Fruit fly (Drosophila melanogaster) S2 (cell line): Measurements from ENCODE around the gene CG12182.

ENCODE experiments used
- CG8478 ChIP-seq: fragments of >200 bp; optimal IDR thresholded peaks from 2 replicates; lab custom pipeline; 2018
- CTCF ChIP-seq, 2 experiments: fragments of >200 bp; optimal IDR thresholded peaks; 2 replicates each; lab custom pipeline; 2018

CG12182 gene

DNA sequence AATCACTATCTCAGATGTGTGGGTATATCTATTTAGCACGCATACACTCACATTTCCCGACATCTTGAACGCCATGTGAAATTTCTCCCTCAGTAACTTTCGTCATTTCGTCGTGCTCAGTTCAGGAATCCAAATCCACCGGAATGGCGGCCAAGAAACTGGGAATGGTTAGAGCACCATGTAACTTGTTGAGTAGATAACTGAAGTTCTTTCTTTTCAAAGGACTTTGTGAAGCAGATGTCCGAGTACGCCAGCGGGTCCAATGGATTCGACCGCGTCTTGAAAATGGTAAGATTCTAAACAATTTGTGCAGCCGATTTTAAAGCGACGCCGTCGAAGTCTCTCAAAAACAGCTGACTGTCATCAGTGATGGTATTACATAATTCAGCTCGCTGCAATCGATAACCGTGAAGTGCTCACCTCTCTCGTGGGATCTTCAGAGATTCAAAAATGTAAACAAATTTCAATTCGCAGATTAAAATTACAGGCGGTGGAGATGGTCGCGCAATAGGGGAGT lies at the start of gene CG12182, which contains the start of gene CG16985:
CG12182 (minus strand) TSS at position 366 of the 517 bp plus-strand sequence.
CG16985 (plus strand) TSS at position 84 of the 517 bp plus-strand sequence.
- TF ChIP-seq CG8478 (lab: Kevin White, UChicago), result no peak
- no peak for TF ChIP-seq CTCF (optimal IDR thresholded peaks at IDR 0.05; lab: Kevin White, UChicago)

DNA sequence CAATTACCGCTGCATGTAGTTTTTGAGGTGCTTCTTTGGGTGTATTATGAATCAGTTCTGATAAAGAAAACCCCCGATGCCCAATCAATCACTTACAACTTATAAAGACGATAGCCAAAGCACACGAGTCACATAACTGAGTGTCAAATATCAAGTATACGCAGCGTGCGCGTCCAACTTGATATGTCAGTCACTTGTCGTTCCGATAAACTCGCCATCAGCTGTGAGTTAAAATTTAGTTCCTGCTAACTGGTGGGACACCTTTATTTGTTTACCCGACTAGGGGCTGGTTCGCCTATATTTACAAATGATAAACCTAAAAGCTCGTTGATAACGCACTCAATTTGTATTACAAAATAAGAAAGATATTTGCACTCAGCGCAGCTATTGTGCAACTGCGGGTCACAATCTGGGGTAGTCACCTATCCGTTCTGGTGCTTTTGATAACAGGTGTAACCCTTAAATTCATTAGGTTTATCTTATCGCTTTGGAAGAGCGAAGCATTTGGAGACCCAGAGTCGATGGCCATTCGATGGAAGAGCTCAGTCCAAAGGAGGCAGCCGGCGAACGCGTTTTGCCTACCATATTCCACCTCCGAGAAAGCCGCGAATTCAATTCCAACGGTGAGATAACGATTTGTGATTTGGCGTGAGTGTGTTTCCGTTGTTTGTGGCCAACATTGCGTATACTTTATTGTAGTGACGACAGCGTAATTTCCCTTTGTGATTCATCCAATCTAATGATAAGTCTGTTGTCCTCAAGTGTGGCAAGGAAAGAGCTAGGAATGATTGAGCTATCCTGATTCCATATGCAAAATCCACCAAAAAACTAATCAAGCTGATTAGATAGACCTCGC lies 48.4 kb upstream of the CG12182 start, which contains the start of gene CG1246:
CG1246 (plus strand) TSS at position 526 of the 856 bp plus-strand sequence.
- no peak for TF ChIP-seq CG8478 (lab: Kevin White, UChicago)
- no peak for TF ChIP-seq CTCF (optimal IDR thresholded peaks at IDR 0.05; lab: Kevin White, UChicago)

DNA sequence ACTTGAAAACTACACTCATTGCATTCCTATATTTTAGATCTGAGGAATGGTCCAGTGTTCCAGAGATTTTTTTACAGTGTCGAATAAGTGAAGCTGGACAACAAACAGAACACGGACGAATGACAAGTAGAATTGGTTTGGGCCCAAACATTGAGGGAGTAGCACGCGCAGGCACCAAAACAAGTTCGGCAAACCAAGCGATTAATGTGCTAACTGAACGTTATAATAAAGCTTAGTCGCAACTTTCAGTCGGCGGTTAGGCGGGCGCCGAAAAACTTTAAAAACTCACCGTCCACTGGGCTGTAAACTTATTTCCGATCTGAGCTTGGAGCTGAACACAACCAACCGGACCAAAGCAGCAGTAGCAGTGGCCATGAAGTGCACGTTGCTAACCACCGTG lies 45.7 kb upstream of the CG12182 start, which contains the start of gene CG1143:
CG1143 (plus strand) TSS at position 301 of the 400 bp plus-strand sequence.
- TF ChIP-seq CG8478 (lab: Kevin White, UChicago) (no peak), CTCF (optimal IDR thresholded peaks at IDR 0.05; lab: Kevin White, UChicago) (no peak)

DNA sequence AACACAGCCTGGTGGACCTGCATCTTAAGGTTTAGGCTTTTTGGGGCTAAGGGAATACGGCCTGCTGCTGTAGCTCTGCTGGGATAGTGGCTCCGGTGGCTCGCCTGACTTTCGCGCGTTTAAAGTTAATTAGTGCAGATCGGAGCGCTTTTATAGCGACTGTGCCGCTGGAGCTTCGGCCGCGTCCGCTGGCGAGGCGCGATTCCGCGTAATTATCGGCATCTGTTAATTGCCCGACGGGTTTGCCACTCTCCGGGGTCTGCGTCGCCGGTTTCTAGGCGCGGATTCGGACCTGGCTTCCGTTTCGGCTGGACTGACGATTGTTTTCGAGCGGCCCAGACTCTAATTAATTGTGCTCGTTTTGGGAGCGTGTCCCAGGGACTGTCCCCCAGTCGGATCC lies 43.9 kb upstream of the CG12182 start, which contains the start of gene CG14949:
CG14949 (minus strand) TSS at position 101 of the 400 bp plus-strand sequence.
- TF ChIP-seq CTCF (optimal IDR thresholded peaks at IDR 0.05; lab: Kevin White, UChicago), result no peak
- no peak for TF ChIP-seq CG8478 (lab: Kevin White, UChicago)

DNA sequence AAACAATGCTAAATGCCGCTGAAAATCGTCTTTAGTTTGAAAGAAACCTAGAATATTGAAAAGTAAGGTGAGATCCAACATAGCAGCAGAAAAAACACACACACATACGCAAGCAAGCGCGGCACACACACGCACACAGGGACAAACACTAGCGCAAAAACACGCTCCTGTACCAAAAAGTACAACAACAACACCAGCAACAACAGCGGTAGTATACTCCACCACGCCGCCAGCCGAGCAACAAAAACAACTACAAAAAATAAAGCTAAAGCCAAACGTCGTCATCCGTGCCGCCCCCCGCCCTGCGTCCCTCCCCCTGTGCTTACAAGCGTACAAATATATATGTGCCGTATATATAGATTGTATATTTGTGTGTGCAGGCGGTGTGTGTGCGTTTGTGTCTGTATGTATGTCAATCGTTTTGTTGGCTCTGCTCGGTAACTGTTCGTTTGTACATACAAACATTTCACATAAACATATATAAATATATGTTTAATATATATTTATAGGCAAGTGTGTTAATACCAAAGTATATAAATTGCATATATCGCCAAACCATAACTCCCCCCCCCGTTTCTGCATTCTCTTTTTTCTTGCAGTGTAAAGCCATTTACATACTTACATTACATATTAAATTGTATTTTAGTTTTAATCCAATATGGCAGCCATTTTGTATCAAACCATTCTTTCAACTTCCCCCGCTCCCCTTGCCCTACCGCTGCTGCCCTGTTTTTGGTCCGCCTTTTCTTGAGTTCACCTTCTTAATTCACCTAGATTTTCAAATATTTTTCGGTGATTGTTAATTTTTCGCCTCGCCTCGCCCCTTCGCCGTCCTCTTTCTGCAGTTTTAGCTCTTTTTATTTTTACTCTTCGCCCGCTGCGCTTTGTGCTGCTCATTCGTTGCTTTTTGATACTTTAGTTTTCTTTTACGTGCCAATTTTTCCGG lies 36.9 kb upstream of the CG12182 start:
- TF ChIP-seq CG8478 (lab: Kevin White, UChicago), result no peak
- TF ChIP-seq CTCF (optimal IDR thresholded peaks at IDR 0.05; lab: Kevin White, UChicago), result no peak

DNA sequence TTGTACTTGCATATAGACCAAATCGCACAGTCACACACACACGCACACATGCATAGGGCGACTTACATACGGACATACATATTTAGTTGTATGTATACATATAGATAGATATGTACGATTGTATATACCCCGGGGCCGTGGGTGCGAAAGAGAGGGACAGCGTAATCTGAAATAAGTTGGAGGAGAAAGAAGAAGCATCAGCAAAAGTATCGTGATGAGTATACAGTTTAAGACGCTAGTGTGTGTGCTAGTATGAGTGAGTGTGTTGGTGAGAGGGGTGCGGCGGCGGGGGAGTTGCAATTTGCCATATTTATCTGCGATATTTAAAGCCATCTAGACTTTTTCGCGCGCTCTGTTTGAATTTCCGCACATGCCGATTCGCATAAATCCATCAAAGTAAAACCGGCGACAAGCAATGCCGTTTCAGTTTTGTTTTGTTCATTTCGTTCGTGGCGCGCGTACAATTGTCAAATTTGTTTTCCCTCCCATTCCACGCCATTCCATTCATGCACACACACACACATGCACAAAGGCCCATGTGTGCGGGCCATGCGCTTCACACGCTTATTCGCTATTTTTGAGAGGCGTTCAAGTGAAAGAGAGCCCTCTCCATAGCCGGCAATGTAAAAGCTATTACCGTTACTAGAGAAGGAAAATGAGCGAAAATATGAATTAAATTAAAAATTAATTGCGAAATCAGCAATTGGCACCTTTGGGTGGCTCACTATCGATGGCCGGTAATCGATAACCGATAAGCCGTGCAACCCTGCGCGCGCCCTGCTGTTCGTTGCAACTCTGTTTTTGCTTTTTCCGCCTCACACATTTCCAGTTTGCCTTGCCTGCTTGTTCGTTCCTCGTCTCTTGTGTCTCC lies 35.8 kb upstream of the CG12182 start:
- TF ChIP-seq CG8478 (lab: Kevin White, UChicago) (no peak), CTCF (optimal IDR thresholded peaks at IDR 0.05; lab: Kevin White, UChicago) (no peak)

DNA sequence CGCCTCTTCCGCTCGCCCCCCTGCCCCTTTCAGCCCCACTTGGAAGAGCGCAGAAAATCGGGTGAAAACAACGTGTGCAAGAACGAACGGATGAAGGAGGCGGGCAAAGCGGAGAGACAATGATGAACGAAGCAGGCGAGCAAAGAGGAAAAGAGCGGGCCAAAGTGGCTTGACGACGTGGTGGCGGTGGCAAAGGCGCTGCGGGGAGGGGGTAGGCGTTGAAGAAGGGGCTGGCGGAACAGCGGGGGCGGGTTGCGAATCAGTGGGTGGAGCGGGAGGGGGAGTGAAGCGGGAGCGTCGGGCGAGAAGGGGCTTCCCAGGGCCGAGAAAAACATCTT lies 33.4 kb upstream of the CG12182 start:
- TF ChIP-seq CG8478 (lab: Kevin White, UChicago), result no peak
- TF ChIP-seq CTCF (optimal IDR thresholded peaks at IDR 0.05; lab: Kevin White, UChicago), result no peak

DNA sequence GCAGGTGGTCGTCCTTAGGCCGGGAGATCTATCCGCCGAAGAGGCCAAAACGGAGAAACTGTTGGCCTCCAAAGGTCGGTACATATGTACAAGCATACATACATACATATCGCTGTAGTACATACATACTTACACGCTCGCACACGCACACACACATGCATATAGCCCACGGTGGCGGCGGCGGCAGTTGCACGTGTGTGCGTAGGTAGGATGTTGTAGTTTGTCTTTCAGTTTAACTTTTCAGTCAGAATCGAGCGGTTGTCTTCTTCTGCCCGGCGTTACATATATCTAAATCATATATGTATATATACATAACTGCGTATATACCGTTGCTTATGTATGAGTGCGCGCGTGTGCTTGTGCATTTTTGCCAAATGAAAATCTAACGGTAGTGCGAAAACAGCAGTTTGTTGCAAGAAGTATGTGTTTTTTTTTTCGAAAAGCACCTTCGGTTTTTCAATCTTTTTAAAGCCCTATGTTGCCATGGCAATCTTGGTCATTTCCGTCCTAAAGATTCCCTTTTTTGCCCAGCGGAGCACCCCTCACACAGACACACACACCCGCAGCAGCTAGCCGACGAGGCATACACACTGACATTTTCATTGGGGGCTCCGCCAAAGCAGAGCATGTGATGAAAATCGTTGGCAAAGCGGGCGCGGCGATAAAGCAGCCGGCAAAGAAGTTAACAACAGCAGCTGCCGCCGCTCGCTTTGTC lies 32.8 kb upstream of the CG12182 start:
- TF ChIP-seq CTCF (optimal IDR thresholded peaks at IDR 0.05; lab: Kevin White, UChicago), result no peak
- no peak for TF ChIP-seq CG8478 (lab: Kevin White, UChicago)

DNA sequence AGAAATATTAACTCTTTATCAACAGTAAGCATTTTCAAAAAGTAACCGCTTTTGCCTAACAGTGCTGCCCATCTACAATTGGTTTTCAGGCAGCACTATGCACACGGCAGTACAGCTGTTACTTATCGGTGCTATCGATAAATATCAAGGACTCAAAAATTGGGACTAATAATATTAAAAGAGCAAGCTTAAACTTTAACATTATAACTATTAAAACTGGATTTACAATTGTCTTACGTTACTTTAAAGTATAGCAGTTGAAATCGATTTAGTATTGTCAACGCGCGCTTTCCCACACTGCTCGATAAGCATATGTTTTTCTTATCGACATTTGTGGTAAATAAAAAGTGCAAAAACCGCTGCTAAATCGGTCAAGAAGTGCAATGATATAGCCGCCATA lies 32.0 kb upstream of the CG12182 start, which contains the start of the genes CG42245 and MEP-1:
CG42245 (plus strand) TSS at position 310 of the 400 bp plus-strand sequence.
MEP-1 (plus strand) TSS at position 310 of the 400 bp plus-strand sequence.
- TF ChIP-seq CTCF (optimal IDR thresholded peaks at IDR 0.05; lab: Kevin White, UChicago), result no peak
- TF ChIP-seq CG8478 (lab: Kevin White, UChicago), result no peak

DNA sequence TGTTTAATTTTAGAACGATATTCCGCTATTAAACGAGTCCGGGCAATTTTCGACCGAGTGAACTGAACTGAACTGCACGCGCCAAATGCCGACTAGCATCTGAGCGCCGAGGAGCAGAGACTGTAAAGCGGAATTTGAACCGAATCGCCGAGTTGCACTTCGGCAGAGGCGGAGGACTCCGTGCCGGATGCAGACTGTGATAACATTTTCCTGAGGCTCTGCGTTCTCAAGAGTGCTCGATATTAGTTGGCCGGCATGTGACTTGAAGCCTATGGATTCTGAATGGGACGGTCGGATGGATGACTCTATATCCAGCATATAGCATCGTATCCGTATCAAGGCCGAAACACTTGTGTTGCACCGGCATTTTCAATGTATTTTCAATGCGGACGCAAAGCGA lies 30.6 kb upstream of the CG12182 start, which contains the start of gene Pxn:
Pxn (minus strand) TSS at position 101 of the 400 bp plus-strand sequence.
- no peak for TF ChIP-seq CTCF (optimal IDR thresholded peaks at IDR 0.05; lab: Kevin White, UChicago)
- TF ChIP-seq CG8478 (lab: Kevin White, UChicago), result no peak

DNA sequence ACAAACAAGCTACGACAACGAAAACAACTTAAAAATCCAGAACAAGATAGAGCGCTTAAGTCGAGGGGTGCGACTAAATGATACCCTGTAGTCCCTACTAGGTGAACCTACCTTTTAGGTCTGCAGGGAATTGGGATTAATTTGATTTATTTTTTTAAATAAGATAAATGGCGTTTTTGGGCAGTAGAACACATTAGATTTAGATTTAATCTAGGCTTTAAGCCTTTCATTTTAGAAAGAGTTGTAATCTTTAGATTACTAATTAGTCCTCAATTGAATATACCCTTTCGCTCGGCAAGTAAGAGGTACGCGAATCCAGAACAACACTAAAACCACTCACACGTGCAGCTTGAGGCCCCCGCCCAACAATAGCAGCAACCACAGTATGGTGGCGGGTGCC lies 14.8 kb upstream of the CG12182 start:
- TF ChIP-seq CTCF (optimal IDR thresholded peaks at IDR 0.05; lab: Kevin White, UChicago) (no peak), CG8478 (lab: Kevin White, UChicago) (no peak)

DNA sequence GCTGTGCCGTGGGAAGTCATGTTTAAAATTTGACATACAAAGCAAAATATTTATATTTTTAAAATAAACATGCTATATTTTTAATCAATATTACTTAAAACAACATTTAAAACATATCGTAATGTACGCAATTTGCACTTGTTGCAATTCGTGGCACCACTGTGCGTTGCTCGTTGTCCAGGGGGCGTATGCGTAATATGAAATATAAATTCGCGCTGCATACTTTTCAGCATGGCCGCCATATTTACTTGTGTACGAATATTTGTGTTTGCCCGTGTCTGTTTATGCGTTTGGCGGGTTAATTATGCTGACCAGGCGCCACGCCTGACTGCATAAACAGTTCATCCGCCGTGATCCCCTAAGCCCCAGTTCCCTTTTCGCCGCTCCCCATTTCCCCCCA lies 9.4 kb upstream of the CG12182 start:
- TF ChIP-seq CG8478 (lab: Kevin White, UChicago) (no peak), CTCF (optimal IDR thresholded peaks at IDR 0.05; lab: Kevin White, UChicago) (no peak)

DNA sequence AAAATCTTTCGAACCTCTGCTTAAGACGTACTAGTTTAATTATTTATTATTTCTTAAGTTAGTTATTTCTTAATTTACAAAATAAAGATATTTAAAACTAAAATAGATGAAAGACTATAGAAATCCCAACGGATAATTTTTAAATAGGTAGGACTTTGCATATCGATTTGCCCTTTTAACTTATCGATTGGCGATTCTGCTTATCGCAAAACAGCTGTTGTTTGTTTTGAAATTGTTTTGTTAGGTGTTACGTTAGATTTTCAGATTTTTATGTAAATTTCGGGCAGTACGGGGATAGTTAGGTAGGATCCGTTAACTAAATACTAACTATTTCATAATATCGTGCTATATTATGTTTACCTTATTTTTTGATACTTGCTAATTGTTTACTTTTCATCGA lies 765 bp upstream of the CG12182 start, which contains the start of gene CG16986:
CG16986 (plus strand) TSS at position 188 of the 400 bp plus-strand sequence.
- TF ChIP-seq CG8478 (lab: Kevin White, UChicago), result no peak
- no peak for TF ChIP-seq CTCF (optimal IDR thresholded peaks at IDR 0.05; lab: Kevin White, UChicago)
